Fruit fly (Drosophila melanogaster): ENCODE results near the gene btd.

The btd gene

DNA sequence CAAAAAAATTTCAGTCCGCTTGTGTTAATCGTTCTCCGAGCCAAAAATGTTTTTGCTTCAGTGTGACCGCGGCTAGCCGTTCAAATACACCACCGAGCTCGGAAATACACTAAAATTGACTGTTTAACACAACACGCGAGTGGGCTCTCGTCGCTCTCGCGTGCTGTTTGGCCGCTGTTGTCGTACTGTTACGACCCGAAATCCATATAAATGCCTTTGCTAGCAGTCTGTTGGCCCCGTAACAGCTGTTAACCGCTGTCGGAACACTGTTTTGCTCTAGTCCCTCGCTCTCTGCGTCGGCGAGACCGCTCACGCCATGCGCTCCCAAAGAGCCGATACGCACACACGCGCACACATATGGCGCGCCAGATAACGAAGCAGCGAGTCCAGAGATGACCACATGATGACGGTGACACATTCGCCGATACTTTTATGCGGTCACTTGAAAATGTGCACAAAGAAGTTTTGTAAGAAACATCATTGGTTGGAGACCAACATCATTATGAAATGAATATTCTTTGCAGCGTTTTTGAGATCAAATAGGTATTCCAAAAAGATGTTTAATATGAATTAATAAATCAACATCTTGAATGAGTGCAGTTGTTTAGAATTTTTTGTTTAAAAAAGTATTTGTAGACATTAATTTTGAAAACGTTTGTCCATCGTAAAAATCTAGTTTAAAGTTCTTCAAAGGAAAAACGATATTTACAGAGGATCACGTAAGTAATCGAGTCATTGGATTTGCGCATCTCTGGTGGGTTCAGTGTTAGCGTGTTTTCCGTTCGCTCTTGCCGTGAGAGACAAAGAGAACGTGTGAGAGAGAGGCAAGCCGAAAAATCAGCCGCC lies 8.2 kb upstream of the btd start (continued):
- TF ChIP-seq CG32767 (GFP tag; IDR thresholded peaks at IDR 0.05), result no peak
- no peak for TF ChIP-seq ttk (GFP tag; IDR thresholded peaks at IDR 0.05)
- TF ChIP-seq chm (GFP tag; IDR thresholded peaks at IDR 0.05), result no peak; the same call in 1 of the 2 replicates
- peak; percentile 68 for TF ChIP-seq Sry-δ (GFP tag; optimal IDR thresholded peaks at IDR 0.05)
- peak; percentile 78 for TF ChIP-seq CG17361 (GFP tag; IDR thresholded peaks at IDR 0.05)
- no peak for TF ChIP-seq Eip74EF (GFP tag; optimal IDR thresholded peaks at IDR 0.05)
- TF ChIP-seq nau (GFP tag; optimal IDR thresholded peaks at IDR 0.05), result no peak
- TF ChIP-seq CG13624 (GFP tag; optimal IDR thresholded peaks at IDR 0.05), result peak; percentile 76
- no peak for TF ChIP-seq oc (tag; optimal IDR thresholded peaks at IDR 0.05)
- peak; percentile 39; the same call in 1 of the 3 replicates for TF ChIP-seq CG7963 (GFP tag; IDR thresholded peaks at IDR 0.05; ENCODE audit: partially characterized antibody)
- no peak for TF ChIP-seq pfk (GFP tag; optimal IDR thresholded peaks at IDR 0.05)
- no peak for TF ChIP-seq gt (GFP tag; IDR thresholded peaks at IDR 0.05)
- TF ChIP-seq CG10959 (GFP tag; IDR thresholded peaks at IDR 0.05), result no peak
- peak in 1 of 3 experiments; percentile 64 for TF ChIP-seq lola (GFP tag; optimal IDR thresholded peaks at IDR 0.05)
- TF ChIP-seq Lim3 (GFP tag; IDR thresholded peaks at IDR 0.05), result no peak
- no peak for TF ChIP-seq CG7357 (GFP tag; IDR thresholded peaks at IDR 0.05)
- TF ChIP-seq CG18262 (tag; optimal IDR thresholded peaks at IDR 0.05), result peak; percentile 72
- peak; percentile 70 for TF ChIP-seq Atf3 (GFP tag; optimal IDR thresholded peaks at IDR 0.05)
- TF ChIP-seq fru (optimal IDR thresholded peaks at IDR 0.05), result peak; percentile 46
- no peak for TF ChIP-seq pb (GFP tag; optimal IDR thresholded peaks at IDR 0.05)
- TF ChIP-seq lilli (GFP tag; optimal IDR thresholded peaks at IDR 0.05), result peak; percentile 77
- TF ChIP-seq CG2202 (tag; optimal IDR thresholded peaks at IDR 0.05), result peak; percentile 14
- peak; percentile 68 for TF ChIP-seq CG18619 (GFP tag; optimal IDR thresholded peaks at IDR 0.05)
- TF ChIP-seq chn (GFP tag; optimal IDR thresholded peaks at IDR 0.05), result peak; percentile 34
- TF ChIP-seq Oaz (GFP tag; IDR thresholded peaks at IDR 0.05), result no peak
- TF ChIP-seq Dfd (GFP tag; optimal IDR thresholded peaks at IDR 0.05), result no peak
- no peak for TF ChIP-seq CG17912 (GFP tag; optimal IDR thresholded peaks at IDR 0.05)
- no peak for TF ChIP-seq btn (GFP tag; optimal IDR thresholded peaks at IDR 0.05)

DNA sequence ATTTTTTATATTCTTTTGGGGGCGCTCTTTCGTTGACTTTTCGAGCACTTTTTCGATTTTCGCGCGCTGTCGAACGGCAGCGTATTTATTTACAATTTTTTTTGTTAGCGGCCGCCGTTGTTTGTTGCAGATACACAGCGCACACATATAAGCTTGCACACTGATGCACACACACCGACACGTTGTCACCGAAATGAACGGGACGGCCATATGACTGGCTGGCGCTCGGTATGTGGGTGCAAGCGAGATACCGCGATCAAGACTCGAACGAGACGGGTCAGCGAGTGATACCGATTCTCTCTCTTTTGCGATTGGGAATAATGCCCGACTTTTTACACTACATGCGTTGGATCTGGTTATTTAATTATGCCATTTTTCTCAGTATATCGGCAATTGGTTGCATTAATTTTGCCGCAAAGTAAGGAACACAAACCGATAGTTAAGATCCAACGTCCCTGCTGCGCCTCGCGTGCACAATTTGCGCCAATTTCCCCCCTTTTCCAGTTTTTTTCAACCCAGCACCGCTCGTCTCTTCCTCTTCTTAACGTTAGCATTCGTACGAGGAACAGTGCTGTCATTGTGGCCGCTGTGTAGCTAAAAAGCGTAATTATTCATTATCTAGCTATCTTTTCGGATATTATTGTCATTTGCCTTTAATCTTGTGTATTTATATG lies 7.3 kb upstream of the btd start, which contains the start of gene nej:
Gene nej (minus strand): TSS at position 521 of the 674 bp plus-strand sequence.
- TF ChIP-seq CG16815 (GFP tag; optimal IDR thresholded peaks at IDR 0.05), result no peak
- 0 out of 3 replicates have a peak, but pooled peaks have one; percentile 18 for TF ChIP-seq zfh1 (GFP tag; IDR thresholded peaks at IDR 0.05)
- TF ChIP-seq ttk (GFP tag; IDR thresholded peaks at IDR 0.05), result no peak
- peak; percentile 97 for TF ChIP-seq sqz (GFP tag; optimal IDR thresholded peaks at IDR 0.05)
- peak; percentile 33 for TF ChIP-seq CG5180 (GFP tag; optimal IDR thresholded peaks at IDR 0.05)
- peak; percentile 45 for TF ChIP-seq sens (GFP tag)
- no peak for TF ChIP-seq Max (GFP tag; optimal IDR thresholded peaks at IDR 0.05)
- no peak for TF ChIP-seq CG8290 (GFP tag; optimal IDR thresholded peaks at IDR 0.05)
- peak in 1 of 2 experiments; percentile 54 for TF ChIP-seq CG8290 (tag; optimal IDR thresholded peaks at IDR 0.05)
- no peak for TF ChIP-seq her (GFP tag; optimal IDR thresholded peaks at IDR 0.05)
- TF ChIP-seq MBD-R2 (GFP tag; IDR thresholded peaks at IDR 0.05), result peak; percentile 18; the same call in 1 of the 2 replicates
- peak; percentile 21 for TF ChIP-seq wek (GFP tag; optimal IDR thresholded peaks at IDR 0.05)
- no peak for TF ChIP-seq CG9437 (GFP tag; optimal IDR thresholded peaks at IDR 0.05)
- peak; percentile 90 for TF ChIP-seq CG17385 (GFP tag; optimal IDR thresholded peaks at IDR 0.05)
- peak; percentile 68 for TF ChIP-seq MESR4 (GFP tag; optimal IDR thresholded peaks at IDR 0.05)
- peak; percentile 87 for TF ChIP-seq Med (GFP tag)
- no peak for TF ChIP-seq ci (GFP tag; IDR thresholded peaks at IDR 0.05)
- TF ChIP-seq Adf1 (GFP tag; IDR thresholded peaks at IDR 0.05), result peak; percentile 21
- peak; percentile 8; the same call in 1 of the 3 replicates for TF ChIP-seq CG2199 (GFP tag; IDR thresholded peaks at IDR 0.05)
- peak; percentile 65 for TF ChIP-seq Nf-YC (tag; optimal IDR thresholded peaks at IDR 0.05)
- TF ChIP-seq Deaf1 (tag; optimal IDR thresholded peaks at IDR 0.05), result peak; percentile 32
- peak; percentile 71; the same call in 1 of the 3 replicates for TF ChIP-seq CG6175 (GFP tag; IDR thresholded peaks at IDR 0.05)
- no peak for TF ChIP-seq CG4328 (GFP tag; optimal IDR thresholded peaks at IDR 0.05)
